Worm (Caenorhabditis elegans): ENCODE data around the gene F59F5.5.

ce11 chrX:10503393-10503792 lies 42.4 kb upstream of the F59F5.5 start:
- no peak for TF ChIP-seq dpl-1 (GFP tag; optimal IDR thresholded peaks at IDR 0.05)
- no peak for TF ChIP-seq snpc-3.4 (tag; optimal IDR thresholded peaks at IDR 0.05)
- no peak for TF ChIP-seq attf-5 (GFP tag; optimal IDR thresholded peaks at IDR 0.05)
- no peak for TF ChIP-seq die-1 (tag; optimal IDR thresholded peaks at IDR 0.05)

Measured in whole organism, young adult.